Worm (Caenorhabditis elegans): ENCODE measurements around the gene F21D5.9.

DNA sequence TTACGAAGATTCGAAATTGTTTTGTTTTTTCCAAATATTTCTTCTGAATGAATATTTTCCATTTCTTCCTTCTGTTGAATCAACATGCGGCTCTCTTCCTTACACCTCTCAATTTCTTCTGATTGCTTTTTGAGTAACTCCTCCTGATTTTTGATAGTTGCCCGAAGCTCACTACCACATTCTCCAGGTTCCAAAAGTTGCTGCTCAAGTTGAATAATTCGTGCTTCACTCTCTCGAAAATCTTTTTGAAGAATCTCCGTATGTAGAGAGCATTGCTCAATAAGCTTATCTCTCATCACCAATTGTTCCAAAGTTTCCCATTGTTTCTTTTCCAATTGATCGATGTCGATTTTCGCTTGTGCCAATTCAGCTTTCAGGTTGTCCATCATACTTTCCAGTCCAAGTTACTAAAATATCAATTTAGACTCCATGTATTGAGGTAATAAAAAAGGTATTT lies 49.0 kb downstream of the F21D5.9 start, which contains the start of gene F20C5.6:
- TF ChIP-seq him-1 (tag; optimal IDR thresholded peaks at IDR 0.05) (no peak), dao-5 (tag; optimal IDR thresholded peaks at IDR 0.05) (no peak), W03F9.2 (tag; optimal IDR thresholded peaks at IDR 0.05) (no peak)
